Fruit fly (Drosophila melanogaster) whole organism, prepupa: ENCODE data around the gene EloB.
A peak's percentile ranks its signal among the peaks of the same experiment; 100 is the strongest.

Experiments
- Blimp-1 ChIP-seq: fragments of 200-800 bp; sonication (Bioruptor generic); optimal IDR thresholded peaks from 3 replicates; lab custom pipeline; 2017; ENCODE audit warnings: missing biosample characterization, missing genetic modification characterization, mild to moderate bottlenecking, moderate library complexity, missing genetic modification reagents
- CG10631 ChIP-seq: fragments of 200-800 bp; sonication (Bioruptor generic); optimal IDR thresholded peaks from 2 replicates; lab custom pipeline; 2016; ENCODE audit warnings: missing biosample characterization, missing genetic modification characterization
- CG10669 ChIP-seq: fragments of 200-800 bp; sonication (Bioruptor generic); optimal IDR thresholded peaks from 3 replicates; lab custom pipeline; 2018; ENCODE audit warnings: missing biosample characterization, mild to moderate bottlenecking, missing genetic modification characterization, moderate library complexity
- CG11762 ChIP-seq: fragments of 200-800 bp; sonication (Bioruptor generic); optimal IDR thresholded peaks from 3 replicates; lab custom pipeline; 2016; ENCODE audit warnings: missing biosample characterization, missing genetic modification characterization; ENCODE audit not compliant: insufficient read depth
- CG11902 ChIP-seq: fragments of 200-800 bp; sonication (Bioruptor generic); optimal IDR thresholded peaks from 3 replicates; lab custom pipeline; 2016; ENCODE audit warnings: missing biosample characterization, missing genetic modification characterization
- CG15336 ChIP-seq: fragments of 200-800 bp; sonication (Bioruptor generic); IDR thresholded peaks from 2 replicates; pipeline ENCODE4 v1.3.6; 2022; ENCODE audit warnings: missing biosample characterization, missing genetic modification characterization
- CG1621 ChIP-seq: fragments of 200-800 bp; sonication (Bioruptor generic); optimal IDR thresholded peaks from 3 replicates; lab custom pipeline; 2018; ENCODE audit warnings: missing biosample characterization, mild to moderate bottlenecking, missing genetic modification characterization
- CG16779 ChIP-seq: fragments of 200-800 bp; sonication (Bioruptor generic); optimal IDR thresholded peaks from 3 replicates; lab custom pipeline; 2017; ENCODE audit warnings: missing biosample characterization, mild to moderate bottlenecking, missing genetic modification characterization
- CG31627 ChIP-seq: fragments of 200-800 bp; sonication (Bioruptor generic); optimal IDR thresholded peaks from 3 replicates; lab custom pipeline; 2016; ENCODE audit warnings: missing biosample characterization, missing genetic modification characterization
- CG3919 ChIP-seq: fragments of 200-800 bp; sonication (Bioruptor generic); optimal IDR thresholded peaks from 3 replicates; lab custom pipeline; 2016; ENCODE audit warnings: missing biosample characterization, missing genetic modification characterization
- CG4318 ChIP-seq: fragments of 200-800 bp; sonication (Bioruptor generic); optimal IDR thresholded peaks from 3 replicates; lab custom pipeline; 2017; ENCODE audit warnings: missing biosample characterization, mild to moderate bottlenecking, missing genetic modification characterization
- CG6163 ChIP-seq: fragments of 200-800 bp; sonication (Bioruptor generic); IDR thresholded peaks from 3 replicates; pipeline ENCODE4 v1.3.6; 2022; ENCODE audit warnings: missing biosample characterization, missing genetic modification characterization
- CG6276 ChIP-seq: fragments of 200-800 bp; sonication (Bioruptor generic); optimal IDR thresholded peaks from 2 replicates; lab custom pipeline; 2017; ENCODE audit warnings: missing biosample characterization, mild to moderate bottlenecking, missing genetic modification characterization
- CG6808 ChIP-seq: fragments of 200-800 bp; sonication (Bioruptor generic); optimal IDR thresholded peaks from 3 replicates; lab custom pipeline; 2017; ENCODE audit warnings: missing biosample characterization, missing genetic modification characterization, mild to moderate bottlenecking, moderate library complexity, missing genetic modification reagents
- CG6854 ChIP-seq: fragments of 200-800 bp; sonication (Bioruptor generic); optimal IDR thresholded peaks from 2 replicates; lab custom pipeline; 2017; ENCODE audit warnings: missing biosample characterization, mild to moderate bottlenecking, missing genetic modification characterization
- CG7368 ChIP-seq: fragments of 200-800 bp; sonication (Bioruptor generic); optimal IDR thresholded peaks from 3 replicates; lab custom pipeline; 2016; ENCODE audit warnings: missing biosample characterization, missing genetic modification characterization
- CG8119 ChIP-seq: fragments of 200-800 bp; sonication (Bioruptor generic); IDR thresholded peaks from 3 replicates; pipeline ENCODE4 v1.3.6; 2022; ENCODE audit warnings: missing biosample characterization, missing genetic modification characterization
- CG8319 ChIP-seq: fragments of 200-800 bp; sonication (Bioruptor generic); optimal IDR thresholded peaks from 3 replicates; lab custom pipeline; 2016; ENCODE audit warnings: missing biosample characterization, missing genetic modification characterization
- CG8632 ChIP-seq: fragments of 200-800 bp; sonication (Bioruptor generic); optimal IDR thresholded peaks from 3 replicates; lab custom pipeline; 2016; ENCODE audit warnings: missing biosample characterization, missing genetic modification characterization
- Eip75B ChIP-seq: fragments of 200-800 bp; sonication (Bioruptor generic); optimal IDR thresholded peaks from 3 replicates; lab custom pipeline; 2016; ENCODE audit warnings: missing biosample characterization, missing genetic modification characterization
- Eip78C ChIP-seq: fragments of 200-800 bp; sonication (Bioruptor generic); peaks from one replicate; lab custom pipeline; 2016; ENCODE audit warnings: missing biosample characterization, missing genetic modification characterization
- Ets21C ChIP-seq: fragments of 200-800 bp; sonication (Bioruptor generic); optimal IDR thresholded peaks from 3 replicates; lab custom pipeline; 2016; ENCODE audit warnings: missing biosample characterization, missing genetic modification characterization
- Hr38 ChIP-seq: sonication (Bioruptor generic); optimal IDR thresholded peaks from 2 replicates; lab custom pipeline; 2016; ENCODE audit warnings: missing biosample characterization, missing genetic modification characterization
- Hr39 ChIP-seq: fragments of 200-800 bp; sonication (Bioruptor generic); optimal IDR thresholded peaks from 2 replicates; lab custom pipeline; 2016; ENCODE audit warnings: missing biosample characterization, missing genetic modification characterization
- Hr4 ChIP-seq: fragments of 200-800 bp; sonication (Bioruptor generic); optimal IDR thresholded peaks from 3 replicates; lab custom pipeline; 2016; ENCODE audit warnings: missing biosample characterization, missing genetic modification characterization
- Lpt ChIP-seq: fragments of 200-800 bp; sonication (Bioruptor generic); optimal IDR thresholded peaks from 3 replicates; lab custom pipeline; 2016; ENCODE audit warnings: missing biosample characterization, missing genetic modification characterization
- OdsH ChIP-seq: fragments of 200-800 bp; sonication (Bioruptor generic); optimal IDR thresholded peaks from 3 replicates; lab custom pipeline; 2016; ENCODE audit warnings: missing biosample characterization, missing genetic modification characterization
- Smox ChIP-seq: fragments of 200-800 bp; sonication (Bioruptor generic); optimal IDR thresholded peaks from 3 replicates; lab custom pipeline; 2016; ENCODE audit warnings: missing biosample characterization, missing genetic modification characterization
- Sox14 ChIP-seq: fragments of 200-800 bp; sonication (Bioruptor generic); optimal IDR thresholded peaks from 3 replicates; lab custom pipeline; 2016; ENCODE audit warnings: missing biosample characterization, missing genetic modification characterization
- Sox15 ChIP-seq: fragments of 200-800 bp; sonication (Bioruptor generic); optimal IDR thresholded peaks from 3 replicates; lab custom pipeline; 2016; ENCODE audit warnings: missing biosample characterization, missing genetic modification characterization
- achi ChIP-seq: fragments of 200-800 bp; sonication (Bioruptor generic); optimal IDR thresholded peaks from 3 replicates; lab custom pipeline; 2016; ENCODE audit warnings: missing biosample characterization, missing genetic modification characterization
- acj6 ChIP-seq: fragments of 200-800 bp; sonication (Bioruptor generic); optimal IDR thresholded peaks from 3 replicates; lab custom pipeline; 2016; ENCODE audit warnings: missing biosample characterization, missing genetic modification characterization
- dsx ChIP-seq: fragments of 200-800 bp; optimal IDR thresholded peaks from 3 replicates; lab custom pipeline; 2019; ENCODE audit warnings: missing biosample characterization, mild to moderate bottlenecking, missing genetic modification characterization, moderate library complexity; ENCODE audit not compliant: poor library complexity, severe bottlenecking
- eg ChIP-seq: fragments of 200-800 bp; sonication (Bioruptor generic); IDR thresholded peaks from 3 replicates; pipeline ENCODE4 v1.3.6; 2022; ENCODE audit warnings: missing biosample characterization, missing genetic modification characterization
- esn ChIP-seq: fragments of 200-800 bp; sonication (Bioruptor generic); optimal IDR thresholded peaks from 2 replicates; lab custom pipeline; 2016; ENCODE audit warnings: missing biosample characterization, mild to moderate bottlenecking, missing genetic modification characterization, moderate library complexity
- fd59A ChIP-seq: fragments of 200-800 bp; sonication (Bioruptor generic); optimal IDR thresholded peaks from 2 replicates; lab custom pipeline; 2017; ENCODE audit warnings: missing biosample characterization, mild to moderate bottlenecking, missing genetic modification characterization, missing genetic modification reagents
- fkh ChIP-seq: fragments of 200-800 bp; sonication (Bioruptor generic); optimal IDR thresholded peaks from 3 replicates; lab custom pipeline; 2017; ENCODE audit warnings: missing biosample characterization, mild to moderate bottlenecking, missing genetic modification characterization, moderate library complexity
- lz ChIP-seq: fragments of 200-800 bp; sonication (Bioruptor generic); optimal IDR thresholded peaks from 3 replicates; lab custom pipeline; 2016; ENCODE audit warnings: missing biosample characterization, missing genetic modification characterization
- net ChIP-seq: fragments of 200-800 bp; sonication (Bioruptor generic); optimal IDR thresholded peaks from 3 replicates; lab custom pipeline; 2016; ENCODE audit warnings: missing biosample characterization, missing genetic modification characterization
- pdm3 ChIP-seq: fragments of 200-800 bp; sonication (Bioruptor generic); optimal IDR thresholded peaks from 3 replicates; lab custom pipeline; 2016; ENCODE audit warnings: missing biosample characterization, missing genetic modification characterization
- salr ChIP-seq, 2 experiments: fragments of 200-800 bp; sonication (Bioruptor generic); optimal IDR thresholded peaks; 3 replicates each; lab custom pipeline; 2016 to 2018; ENCODE audit warnings: missing biosample characterization in 2 of 2, missing genetic modification characterization in 2 of 2, mild to moderate bottlenecking in 1 of 2
- spab ChIP-seq: fragments of 200-800 bp; sonication (Bioruptor generic); optimal IDR thresholded peaks from 2 replicates; lab custom pipeline; 2017; ENCODE audit warnings: missing biosample characterization, mild to moderate bottlenecking, missing genetic modification characterization, missing genetic modification reagents
- ss ChIP-seq, 2 experiments: fragments of 200-800 bp; sonication (Bioruptor generic); optimal IDR thresholded peaks; 2 replicates in 1 of 2; 3 replicates in 1 of 2; lab custom pipeline; 2017 to 2018; ENCODE audit warnings: mild to moderate bottlenecking in 2 of 2, missing biosample characterization in 2 of 2, missing genetic modification characterization in 2 of 2, moderate library complexity in 1 of 2
- svp ChIP-seq: fragments of 200-800 bp; sonication (Bioruptor generic); peaks from one replicate; lab custom pipeline; 2016; ENCODE audit warnings: missing biosample characterization, missing genetic modification characterization
- vri ChIP-seq: fragments of 200-800 bp; sonication (Bioruptor generic); optimal IDR thresholded peaks from 3 replicates; lab custom pipeline; 2016; ENCODE audit warnings: missing biosample characterization, mild to moderate bottlenecking, missing genetic modification characterization

The EloB gene

dm6 chr3R:20549855-20550603 lies 29.6 kb downstream of the EloB start (continued):
- TF ChIP-seq CG8319 (GFP tag; lab: Kevin White, UChicago) (peak; percentile 87), CG11762 (GFP tag; lab: Kevin White, UChicago) (peak; percentile 86), Lpt (GFP tag; lab: Kevin White, UChicago) (peak; percentile 80), Smox (GFP tag; lab: Kevin White, UChicago) (peak; percentile 76), CG3919 (peak; percentile 92), lz (GFP tag; lab: Kevin White, UChicago) (peak; percentile 71), pdm3 (GFP tag; lab: Kevin White, UChicago) (peak; percentile 84), CG15336 (GFP tag; lab: Robert Waterston, UW) (peak; percentile 87), CG6808 (GFP tag; lab: Kevin White, UChicago) (peak; percentile 85), Sox15 (peak; percentile 86), Blimp-1 (GFP tag; lab: Kevin White, UChicago) (peak; percentile 64), CG10631 (peak; percentile 89), CG4318 (GFP tag; lab: Kevin White, UChicago) (peak; percentile 72), OdsH (peak; percentile 90), salr (GFP tag; optimal IDR thresholded peaks at IDR 0.05; lab: Kevin White, UChicago) (peak; percentile 77 to 80), Hr38 (GFP tag; lab: Kevin White, UChicago) (no peak), Eip75B (GFP tag; lab: Kevin White, UChicago) (peak; percentile 84), Hr39 (GFP tag; lab: Kevin White, UChicago) (peak; percentile 65)

dm6 chr3R:20549017-20549854 lies 30.4 kb downstream of the EloB start:
- TF ChIP-seq Blimp-1 (GFP tag; lab: Kevin White, UChicago) (no peak), CG31627 (GFP tag; lab: Kevin White, UChicago) (no peak), fkh (GFP tag; lab: Kevin White, UChicago) (peak; percentile 10), spab (GFP tag; lab: Kevin White, UChicago) (no peak), CG7368 (GFP tag; lab: Kevin White, UChicago) (no peak), salr (GFP tag; optimal IDR thresholded peaks at IDR 0.05; lab: Kevin White, UChicago) (no peak), lz (GFP tag; lab: Kevin White, UChicago) (no peak), vri (GFP tag; lab: Kevin White, UChicago) (peak; percentile 67), CG8119 (GFP tag; lab: Robert Waterston, UW) (no peak), CG6163 (GFP tag; lab: Robert Waterston, UW) (peak; percentile 45; the same call in 2 of the 3 replicates), Ets21C (GFP tag; lab: Kevin White, UChicago) (no peak), CG11762 (GFP tag; lab: Kevin White, UChicago) (no peak), Lpt (GFP tag; lab: Kevin White, UChicago) (no peak), Eip78C (peak; percentile 69), CG1621 (tag; lab: Kevin White, UChicago) (no peak), fd59A (GFP tag; lab: Kevin White, UChicago) (no peak), Hr39 (GFP tag; lab: Kevin White, UChicago) (no peak), Sox14 (GFP tag; lab: Kevin White, UChicago) (peak; percentile 36), eg (GFP tag; lab: Robert Waterston, UW) (0 out of 3 replicates have a peak, but pooled peaks have one; percentile 34), ss (GFP tag; optimal IDR thresholded peaks at IDR 0.05; lab: Kevin White, UChicago) (no peak), CG6276 (no peak), CG8632 (GFP tag; lab: Kevin White, UChicago) (no peak), Hr4 (GFP tag; lab: Kevin White, UChicago) (peak; percentile 4), OdsH (no peak), pdm3 (GFP tag; lab: Kevin White, UChicago) (no peak), net (GFP tag; lab: Kevin White, UChicago) (no peak), CG3919 (no peak), CG10669 (peak; percentile 6), CG11902 (GFP tag; lab: Kevin White, UChicago) (no peak), achi (GFP tag; lab: Kevin White, UChicago) (no peak), svp (GFP tag; lab: Kevin White, UChicago) (peak; percentile 77), CG8319 (GFP tag; lab: Kevin White, UChicago) (no peak), CG16779 (tag; lab: Kevin White, UChicago) (no peak), acj6 (GFP tag; lab: Kevin White, UChicago) (no peak), dsx (GFP tag; lab: Kevin White, UChicago) (peak; percentile 25), esn (GFP tag; lab: Kevin White, UChicago) (no peak), CG6854 (GFP tag; lab: Kevin White, UChicago) (no peak)
